ENCODE assay signal across 2 worm cellular contexts in the genomic region with DNA sequence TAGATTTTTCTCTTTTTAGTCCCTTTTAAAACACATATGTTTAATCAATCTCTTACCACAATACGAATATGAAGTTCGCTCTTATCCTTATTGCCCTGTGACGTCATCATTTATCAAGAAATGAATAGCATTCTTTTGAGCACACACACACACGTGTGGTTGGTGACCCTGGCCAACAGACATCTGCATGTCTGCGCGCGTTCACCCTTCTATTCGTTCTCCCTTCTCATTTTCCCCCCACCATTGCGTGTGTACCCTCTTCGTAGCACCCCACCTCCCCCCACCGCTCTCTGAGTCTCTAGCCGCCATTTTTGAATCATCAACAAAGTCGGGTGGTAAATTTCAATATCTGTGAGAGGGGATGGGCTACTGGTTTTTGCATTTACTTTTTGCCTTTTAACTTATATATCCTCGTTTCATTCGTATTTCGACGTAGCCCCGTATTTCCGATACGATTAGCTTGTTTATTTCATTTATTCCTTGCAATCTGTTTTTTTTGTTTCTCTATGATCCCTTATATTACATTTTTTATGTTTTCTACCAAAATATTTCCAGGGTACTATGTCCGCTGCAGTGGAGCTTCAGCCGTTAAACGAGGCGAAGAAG.
TF ChIP-seq lines count a peak whose summit lies in the region.

A gene (plus strand): TSS at position 556 of the 606 bp plus-strand sequence.

TF ChIP-seq in whole organism, L2 larva, 48 proteins besides CTCF, POLR2A, EP300 and RAD21 (continued from another document):
- TF ChIP-seq nhr-25 (tag; optimal IDR thresholded peaks at IDR 0.05; lab: Kevin White, UChicago) (no peak), aly-2 (tag; optimal IDR thresholded peaks at IDR 0.05; lab: Kevin White, UChicago) (no peak), F13H6.1 (tag; optimal IDR thresholded peaks at IDR 0.05; lab: Kevin White, UChicago) (no peak), lin-39 (tag; optimal IDR thresholded peaks at IDR 0.05; lab: Kevin White, UChicago) (no peak), nhr-21 (tag; optimal IDR thresholded peaks at IDR 0.05; lab: Kevin White, UChicago) (no peak), sma-9 (GFP tag; optimal IDR thresholded peaks at IDR 0.05; lab: Kevin White, UChicago) (peak; percentile 59), sma-9 (tag; optimal IDR thresholded peaks at IDR 0.05; lab: Kevin White, UChicago) (no peak), nhr-129 (tag; optimal IDR thresholded peaks at IDR 0.05; lab: Kevin White, UChicago) (peak; percentile 36), C34F6.9 (tag; optimal IDR thresholded peaks at IDR 0.05; lab: Kevin White, UChicago) (peak; percentile 44), zag-1 (tag; optimal IDR thresholded peaks at IDR 0.05; lab: Kevin White, UChicago) (no peak), mdl-1 (tag; optimal IDR thresholded peaks at IDR 0.05; lab: Kevin White, UChicago) (peak in 1 of 2 experiments; percentile 46), elt-3 (tag; optimal IDR thresholded peaks at IDR 0.05; lab: Kevin White, UChicago) (no peak), dmd-4 (tag; optimal IDR thresholded peaks at IDR 0.05; lab: Kevin White, UChicago) (no peak), blmp-1 (tag; optimal IDR thresholded peaks at IDR 0.05; lab: Kevin White, UChicago; ENCODE audit: insufficient read depth) (no peak), elt-1 (tag; optimal IDR thresholded peaks at IDR 0.05; lab: Kevin White, UChicago) (no peak), skn-1 (tag; optimal IDR thresholded peaks at IDR 0.05; lab: Kevin White, UChicago) (no peak), nhr-12 (tag; optimal IDR thresholded peaks at IDR 0.05; lab: Kevin White, UChicago) (no peak), nhr-23 (tag; optimal IDR thresholded peaks at IDR 0.05; lab: Kevin White, UChicago) (no peak), crh-2 (tag; optimal IDR thresholded peaks at IDR 0.05; lab: Kevin White, UChicago) (peak; percentile 40), nhr-6 (tag; optimal IDR thresholded peaks at IDR 0.05; lab: Kevin White, UChicago) (no peak), R02D3.7 (tag; optimal IDR thresholded peaks at IDR 0.05; lab: Kevin White, UChicago) (no peak), snpc-4 (tag; optimal IDR thresholded peaks at IDR 0.05; lab: Kevin White, UChicago) (no peak), unc-39 (tag; optimal IDR thresholded peaks at IDR 0.05; lab: Kevin White, UChicago) (no peak), lin-11 (tag; optimal IDR thresholded peaks at IDR 0.05; lab: Kevin White, UChicago) (peak; percentile 67), ceh-82 (tag; optimal IDR thresholded peaks at IDR 0.05; lab: Kevin White, UChicago) (no peak), lsy-2 (tag; optimal IDR thresholded peaks at IDR 0.05; lab: Kevin White, UChicago) (peak in 1 of 2 experiments; percentile 44), fos-1 (tag; optimal IDR thresholded peaks at IDR 0.05; lab: Kevin White, UChicago) (no peak)

TF ChIP-seq in whole organism, L4 larva, 104 proteins besides CTCF, POLR2A, EP300 and RAD21 (continued from another document):
- TF ChIP-seq dmd-8 (GFP tag; IDR thresholded peaks at IDR 0.05; lab: Robert Waterston, UW) (no peak), D1046.2 (GFP tag; IDR thresholded peaks at IDR 0.05; lab: Robert Waterston, UW) (no peak), unc-62 (GFP tag; optimal IDR thresholded peaks at IDR 0.05 in 1 of 2; lab: Kevin White, UChicago) (no peak), unc-62 (tag; optimal IDR thresholded peaks at IDR 0.05; lab: Kevin White, UChicago) (no peak), mxl-3 (GFP tag; optimal IDR thresholded peaks at IDR 0.05; lab: Kevin White, UChicago) (peak; percentile 50), hif-1 (tag; optimal IDR thresholded peaks at IDR 0.05; lab: Kevin White, UChicago) (peak in 1 of 2 experiments; percentile 1), hlh-11 (tag; optimal IDR thresholded peaks at IDR 0.05; lab: Kevin White, UChicago) (no peak), pha-4 (GFP tag; IDR thresholded peaks at IDR 0.05; lab: Robert Waterston, UW) (no peak), pha-4 (tag; optimal IDR thresholded peaks at IDR 0.05; lab: Kevin White, UChicago) (no peak), arid-1 (GFP tag; conservative IDR thresholded peaks at IDR 0.05; lab: Robert Waterston, UW) (no peak), dve-1 (tag; optimal IDR thresholded peaks at IDR 0.05; lab: Kevin White, UChicago; ENCODE audit: insufficient read depth) (no peak), nhr-237 (tag; optimal IDR thresholded peaks at IDR 0.05; lab: Kevin White, UChicago) (no peak), jun-1 (tag; optimal IDR thresholded peaks at IDR 0.05; lab: Kevin White, UChicago) (no peak), mxl-2 (GFP tag; conservative IDR thresholded peaks at IDR 0.05; lab: Robert Waterston, UW) (no peak), sdz-12 (GFP tag; optimal IDR thresholded peaks at IDR 0.05; lab: Kevin White, UChicago) (no peak), mdt-29 (GFP tag; IDR thresholded peaks at IDR 0.05; lab: Robert Waterston, UW) (no peak), nhr-77 (tag; optimal IDR thresholded peaks at IDR 0.05; lab: Kevin White, UChicago) (no peak), egl-27 (tag; optimal IDR thresholded peaks at IDR 0.05; lab: Kevin White, UChicago) (no peak), pqm-1 (tag; optimal IDR thresholded peaks at IDR 0.05; lab: Kevin White, UChicago) (no peak), nhr-11 (tag; optimal IDR thresholded peaks at IDR 0.05; lab: Kevin White, UChicago) (peak; percentile 17), egl-43 (GFP tag; IDR thresholded peaks at IDR 0.05; lab: Robert Waterston, UW) (no peak), hlh-30 (tag; optimal IDR thresholded peaks at IDR 0.05; lab: Kevin White, UChicago; ENCODE audit: insufficient read depth) (peak; percentile 52), R02D3.7 (tag; optimal IDR thresholded peaks at IDR 0.05; lab: Kevin White, UChicago) (no peak), lin-13 (GFP tag; optimal IDR thresholded peaks at IDR 0.05; lab: Kevin White, UChicago) (no peak), fkh-10 (GFP tag; optimal IDR thresholded peaks at IDR 0.05; lab: Kevin White, UChicago) (peak; percentile 71), daf-12 (tag; optimal IDR thresholded peaks at IDR 0.05; lab: Kevin White, UChicago) (no peak), aha-1 (tag; lab: Kevin White, UChicago) (peak; percentile 13), mdl-1 (tag; optimal IDR thresholded peaks at IDR 0.05; lab: Kevin White, UChicago) (peak in 1 of 2 experiments; percentile 84), dmd-6 (GFP tag; IDR thresholded peaks at IDR 0.05; lab: Robert Waterston, UW) (peak; percentile 19; the same call in 1 of the 2 replicates), ceh-32 (tag; optimal IDR thresholded peaks at IDR 0.05; lab: Kevin White, UChicago; ENCODE audit: poor library complexity) (no peak), spr-3 (GFP tag; optimal IDR thresholded peaks at IDR 0.05; lab: Kevin White, UChicago) (no peak), ZK546.5 (tag; optimal IDR thresholded peaks at IDR 0.05; lab: Kevin White, UChicago) (no peak), unc-130 (GFP tag; optimal IDR thresholded peaks at IDR 0.05; lab: Kevin White, UChicago) (no peak), ceh-62 (tag; optimal IDR thresholded peaks at IDR 0.05; lab: Kevin White, UChicago) (no peak), unc-39 (tag; optimal IDR thresholded peaks at IDR 0.05; lab: Kevin White, UChicago) (no peak), lin-1 (GFP tag; IDR thresholded peaks at IDR 0.05; lab: Robert Waterston, UW) (no peak), php-3 (GFP tag; IDR thresholded peaks at IDR 0.05; lab: Robert Waterston, UW) (no peak), tra-1 (GFP tag; IDR thresholded peaks at IDR 0.05; lab: Robert Waterston, UW) (no peak), ZK337.2 (GFP tag; IDR thresholded peaks at IDR 0.05; lab: Robert Waterston, UW) (no peak), lin-38 (GFP tag; IDR thresholded peaks at IDR 0.05; lab: Robert Waterston, UW) (no peak), nhr-6 (tag; optimal IDR thresholded peaks at IDR 0.05; lab: Kevin White, UChicago) (peak; percentile 64), ztf-7 (tag; optimal IDR thresholded peaks at IDR 0.05; lab: Kevin White, UChicago) (no peak), nhr-28 (tag; optimal IDR thresholded peaks at IDR 0.05; lab: Kevin White, UChicago) (no peak), ceh-44 (GFP tag; IDR thresholded peaks at IDR 0.05; lab: Robert Waterston, UW) (no peak), Y5F2A.4 (GFP tag; optimal IDR thresholded peaks at IDR 0.05; lab: Kevin White, UChicago) (no peak), ceh-28 (tag; optimal IDR thresholded peaks at IDR 0.05; lab: Kevin White, UChicago) (no peak), zag-1 (tag; optimal IDR thresholded peaks at IDR 0.05; lab: Kevin White, UChicago) (no peak), hmg-1.1 (GFP tag; IDR thresholded peaks at IDR 0.05; lab: Robert Waterston, UW) (peak; percentile 70), ceh-82 (tag; optimal IDR thresholded peaks at IDR 0.05; lab: Kevin White, UChicago) (no peak), ctbp-1 (GFP tag; IDR thresholded peaks at IDR 0.05; lab: Robert Waterston, UW) (no peak), T20F7.1 (GFP tag; optimal IDR thresholded peaks at IDR 0.05; lab: Kevin White, UChicago) (no peak), zip-2 (tag; optimal IDR thresholded peaks at IDR 0.05; lab: Kevin White, UChicago) (no peak), ztf-11 (tag; optimal IDR thresholded peaks at IDR 0.05; lab: Kevin White, UChicago) (no peak), Y75B8A.6 (GFP tag; IDR thresholded peaks at IDR 0.05; lab: Robert Waterston, UW) (no peak), nhr-10 (tag; optimal IDR thresholded peaks at IDR 0.05; lab: Kevin White, UChicago) (no peak), snpc-1.2 (GFP tag; IDR thresholded peaks at IDR 0.05; lab: Robert Waterston, UW) (no peak), daf-8 (GFP tag; IDR thresholded peaks at IDR 0.05; lab: Robert Waterston, UW) (no peak), lim-7 (GFP tag; IDR thresholded peaks at IDR 0.05; lab: Robert Waterston, UW) (no peak), mep-1 (tag; optimal IDR thresholded peaks at IDR 0.05; lab: Kevin White, UChicago) (peak; percentile 68), lin-39 (tag; optimal IDR thresholded peaks at IDR 0.05; lab: Kevin White, UChicago) (no peak), zfp-3 (GFP tag; conservative IDR thresholded peaks at IDR 0.05; lab: Robert Waterston, UW) (no peak), mes-2 (tag; optimal IDR thresholded peaks at IDR 0.05; lab: Kevin White, UChicago; ENCODE audit: poor library complexity, severe bottlenecking) (no peak)
